Fruit fly (Drosophila melanogaster) whole organism, embryonic: Measurements from ENCODE around the gene CG9920.

Source experiments
- Atf3 ChIP-seq: fragments of 200-800 bp; sonication (Bioruptor generic); optimal IDR thresholded peaks from 3 replicates; lab custom pipeline; 2016; ENCODE audit warnings: missing biosample characterization, missing genetic modification characterization
- Awh ChIP-seq: fragments of 200-800 bp; sonication (Bioruptor generic); IDR thresholded peaks from 2 replicates; pipeline ENCODE4, ENCODE4 v1.3.6; 2022; ENCODE audit warnings: missing biosample characterization, missing genetic modification characterization
- CG10431 ChIP-seq: fragments of 200-800 bp; sonication (Bioruptor generic); optimal IDR thresholded peaks from 3 replicates; lab custom pipeline; 2018; ENCODE audit warnings: missing biosample characterization, mild to moderate bottlenecking, missing genetic modification characterization
- CG12155 ChIP-seq: fragments of 200-800 bp; sonication (Bioruptor generic); optimal IDR thresholded peaks from 3 replicates; lab custom pipeline; 2016; ENCODE audit warnings: missing biosample characterization, missing genetic modification characterization
- CG12236 ChIP-seq: fragments of 200-800 bp; sonication (Bioruptor generic); optimal IDR thresholded peaks from 2 replicates; lab custom pipeline; 2016; ENCODE audit warnings: missing biosample characterization, missing genetic modification characterization
- CG14441 ChIP-seq: fragments of 200-800 bp; sonication (Bioruptor generic); IDR thresholded peaks from 2 replicates; pipeline ENCODE4 v1.3.6; 2022; ENCODE audit warnings: missing biosample characterization, missing genetic modification characterization
- CG42726 ChIP-seq: fragments of 200-800 bp; sonication (Bioruptor generic); IDR thresholded peaks from 2 replicates; pipeline ENCODE4 v1.3.6; 2022; ENCODE audit warnings: missing biosample characterization, missing genetic modification characterization; ENCODE audit not compliant: partially characterized antibody
- CG7271 ChIP-seq: fragments of 200-800 bp; sonication (Bioruptor generic); optimal IDR thresholded peaks from 2 replicates; lab custom pipeline; 2018; ENCODE audit warnings: missing biosample characterization, mild to moderate bottlenecking, missing genetic modification characterization, moderate library complexity
- CG7556 ChIP-seq: fragments of 200-800 bp; sonication (Bioruptor generic); optimal IDR thresholded peaks from 2 replicates; lab custom pipeline; 2017; ENCODE audit warnings: missing biosample characterization, mild to moderate bottlenecking, missing genetic modification characterization
- CG8478 ChIP-seq: fragments of >200 bp; optimal IDR thresholded peaks from 2 replicates; lab custom pipeline; 2018
- CG8765 ChIP-seq: fragments of 200-800 bp; sonication (Bioruptor generic); IDR thresholded peaks from 2 replicates; pipeline ENCODE4 v1.3.6; 2022; ENCODE audit warnings: missing biosample characterization, missing genetic modification characterization
- CHES-1-like ChIP-seq: fragments of 200-800 bp; sonication (Bioruptor generic); optimal IDR thresholded peaks from 2 replicates; lab custom pipeline; 2016; ENCODE audit warnings: missing biosample characterization, missing genetic modification characterization
- Camta ChIP-seq: fragments of 200-800 bp; sonication (Bioruptor generic); optimal IDR thresholded peaks from 2 replicates; lab custom pipeline; 2016; ENCODE audit warnings: missing biosample characterization, missing genetic modification characterization
- CoRest ChIP-seq: fragments of 200-800 bp; sonication (Bioruptor generic); optimal IDR thresholded peaks from 3 replicates; lab custom pipeline; 2018; ENCODE audit warnings: missing biosample characterization, mild to moderate bottlenecking, missing genetic modification characterization, moderate library complexity
- D19A ChIP-seq: fragments of 200-800 bp; optimal IDR thresholded peaks from 3 replicates; lab custom pipeline; 2019; ENCODE audit warnings: missing biosample characterization, mild to moderate bottlenecking, missing genetic modification characterization, moderate library complexity
- Dbx ChIP-seq: fragments of 200-800 bp; sonication (Bioruptor generic); IDR thresholded peaks from 3 replicates; pipeline ENCODE4 v1.3.6; 2022; ENCODE audit warnings: missing biosample characterization, missing genetic modification characterization
- Dek ChIP-seq: fragments of 200-800 bp; sonication (Bioruptor generic); optimal IDR thresholded peaks from 3 replicates; lab custom pipeline; 2019; ENCODE audit warnings: missing biosample characterization, mild to moderate bottlenecking, missing genetic modification characterization, moderate library complexity
- Dfd ChIP-seq, 2 experiments: fragments of >200 bp; optimal IDR thresholded peaks; 2 replicates each; lab custom pipeline; 2017; ENCODE audit warnings: missing biosample characterization in 2 of 2, missing genetic modification characterization in 2 of 2
- E2f2 ChIP-seq: fragments of 200-800 bp; sonication (Bioruptor generic); IDR thresholded peaks from 2 replicates; pipeline ENCODE4 v1.3.6; 2022; ENCODE audit warnings: missing biosample characterization, missing genetic modification characterization
- Eip74EF ChIP-seq, 2 experiments: fragments of 200-800 bp in 1 of 2; fragments of >200 bp in 1 of 2; sonication (Bioruptor generic) in 1 of 2; optimal IDR thresholded peaks; 2 replicates each; lab custom pipeline; 2017 to 2019; ENCODE audit warnings: missing biosample characterization in 2 of 2, missing genetic modification characterization in 2 of 2, mild to moderate bottlenecking in 1 of 2, moderate library complexity in 1 of 2
- Fer3 ChIP-seq: fragments of 200-800 bp; sonication (Bioruptor generic); optimal IDR thresholded peaks from 2 replicates; lab custom pipeline; 2018; ENCODE audit warnings: missing biosample characterization, mild to moderate bottlenecking, missing genetic modification characterization, moderate library complexity
- GATAe ChIP-seq: fragments of 200-800 bp; sonication (Bioruptor generic); conservative IDR thresholded peaks from 2 replicates; pipeline ENCODE4 v1.3.6; 2022; ENCODE audit warnings: missing biosample characterization, missing genetic modification characterization
- Lpt ChIP-seq: fragments of >200 bp; optimal IDR thresholded peaks from 2 replicates; lab custom pipeline; 2018; ENCODE audit warnings: missing biosample characterization, missing genetic modification characterization
- NFAT ChIP-seq: fragments of 200-800 bp; sonication (Bioruptor generic); IDR thresholded peaks from 2 replicates; pipeline ENCODE4 v1.3.6; 2022; ENCODE audit warnings: missing biosample characterization, missing genetic modification characterization
- Pdp1 ChIP-seq, 2 experiments: fragments of 200-800 bp; sonication (Bioruptor generic); optimal IDR thresholded peaks; 3 replicates each; lab custom pipeline; 2016; ENCODE audit warnings: missing biosample characterization in 2 of 2, missing genetic modification characterization in 2 of 2, mild to moderate bottlenecking in 1 of 2, moderate library complexity in 1 of 2
- Scr ChIP-seq: fragments of 200-800 bp; sonication (Bioruptor generic); IDR thresholded peaks from 2 replicates; pipeline ENCODE4 v1.3.6; 2022; ENCODE audit warnings: missing biosample characterization, missing genetic modification characterization; ENCODE audit not compliant: partially characterized antibody
- Sox100B ChIP-seq: fragments of 200-800 bp; sonication (Bioruptor generic); optimal IDR thresholded peaks from 3 replicates; lab custom pipeline; 2018; ENCODE audit warnings: missing biosample characterization, mild to moderate bottlenecking, missing genetic modification characterization
- TFAM ChIP-seq: fragments of 200-800 bp; sonication (Bioruptor generic); optimal IDR thresholded peaks from 2 replicates; lab custom pipeline; 2017; ENCODE audit warnings: missing biosample characterization, missing genetic modification characterization, inconsistent platforms
- Taf1 ChIP-seq: fragments of 200-800 bp; sonication (Bioruptor generic); IDR thresholded peaks from 2 replicates; pipeline ENCODE4 v1.3.6; 2022; ENCODE audit warnings: missing biosample characterization, missing genetic modification characterization
- az2 ChIP-seq: fragments of 200-800 bp; sonication (Bioruptor generic); optimal IDR thresholded peaks from 3 replicates; lab custom pipeline; 2016; ENCODE audit warnings: missing biosample characterization, missing genetic modification characterization
- cg ChIP-seq: fragments of 200-800 bp; sonication (Bioruptor generic); optimal IDR thresholded peaks from 3 replicates; lab custom pipeline; 2019; ENCODE audit warnings: missing biosample characterization, mild to moderate bottlenecking, missing genetic modification characterization, moderate library complexity
- chif ChIP-seq, 2 experiments: fragments of 200-800 bp; sonication (Bioruptor generic); optimal IDR thresholded peaks; 3 replicates each; lab custom pipeline; 2016; ENCODE audit warnings: missing biosample characterization in 2 of 2, missing genetic modification characterization in 2 of 2
- disco-r ChIP-seq: fragments of 200-800 bp; sonication (Bioruptor generic); optimal IDR thresholded peaks from 2 replicates; lab custom pipeline; 2016; ENCODE audit warnings: missing biosample characterization, missing genetic modification characterization
- ems ChIP-seq: fragments of 200-800 bp; sonication (Bioruptor generic); optimal IDR thresholded peaks from 3 replicates; lab custom pipeline; 2016; ENCODE audit warnings: missing biosample characterization, missing genetic modification characterization
- fd64A ChIP-seq: fragments of 200-800 bp; sonication (Bioruptor generic); optimal IDR thresholded peaks from 3 replicates; lab custom pipeline; 2018; ENCODE audit warnings: missing biosample characterization, mild to moderate bottlenecking, missing genetic modification characterization
- gt ChIP-seq: fragments of 200-800 bp; sonication (Bioruptor generic); IDR thresholded peaks from 2 replicates; pipeline ENCODE4 v1.3.6; 2022; ENCODE audit warnings: missing biosample characterization, missing genetic modification characterization
- hb ChIP-seq: fragments of 200-800 bp; sonication (Bioruptor generic); IDR thresholded peaks from 3 replicates; pipeline ENCODE4 v1.3.6; 2022; ENCODE audit warnings: missing biosample characterization, missing genetic modification characterization; ENCODE audit not compliant: partially characterized antibody
- hkb ChIP-seq, 2 experiments: fragments of 200-800 bp in 1 of 2; fragments of >200 bp in 1 of 2; sonication (Bioruptor generic) in 1 of 2; IDR thresholded peaks in 1 of 2; optimal IDR thresholded peaks in 1 of 2; 2 replicates each; pipeline versions ENCODE4 v1.3.6 to Lab custom; 2017 to 2022; ENCODE audit warnings: missing biosample characterization in 1 of 2, missing genetic modification characterization in 1 of 2
- insv ChIP-seq, 2 experiments: fragments of 200-800 bp; sonication (Bioruptor generic); optimal IDR thresholded peaks; 3 replicates each; lab custom pipeline; 2016 to 2018; ENCODE audit warnings: missing biosample characterization in 2 of 2, missing genetic modification characterization in 2 of 2
- nau ChIP-seq: fragments of 200-800 bp; sonication (Bioruptor generic); optimal IDR thresholded peaks from 3 replicates; lab custom pipeline; 2017; ENCODE audit warnings: missing biosample characterization, mild to moderate bottlenecking, missing genetic modification characterization, missing genetic modification reagents
- otp ChIP-seq: fragments of 200-800 bp; sonication (Bioruptor generic); IDR thresholded peaks from 3 replicates; pipeline ENCODE4, ENCODE4 v1.3.6; 2022; ENCODE audit warnings: missing biosample characterization, missing genetic modification characterization
- pfk ChIP-seq: fragments of 200-800 bp; sonication (Bioruptor generic); optimal IDR thresholded peaks from 2 replicates; lab custom pipeline; 2018; ENCODE audit warnings: missing biosample characterization, mild to moderate bottlenecking, missing genetic modification characterization, moderate library complexity
- pho ChIP-seq: fragments of 200-800 bp; sonication (Bioruptor generic); optimal IDR thresholded peaks from 2 replicates; lab custom pipeline; 2016; ENCODE audit warnings: missing biosample characterization, missing genetic modification characterization
- pum ChIP-seq: fragments of 200-800 bp; sonication (Bioruptor generic); optimal IDR thresholded peaks from 2 replicates; lab custom pipeline; 2016; ENCODE audit warnings: missing biosample characterization, missing genetic modification characterization
- sc ChIP-seq, 3 experiments: fragments of >200 bp in 2 of 3; fragments of 200-800 bp in 1 of 3; sonication (Bioruptor generic) in 1 of 3; optimal IDR thresholded peaks; 2 replicates in 2 of 3; 3 replicates in 1 of 3; lab custom pipeline; 2017; ENCODE audit warnings: mild to moderate bottlenecking in 1 of 3, missing biosample characterization in 1 of 3, missing genetic modification characterization in 1 of 3, missing genetic modification reagents in 1 of 3
- slp2 ChIP-seq: fragments of 200-800 bp; sonication (Bioruptor generic); optimal IDR thresholded peaks from 2 replicates; lab custom pipeline; 2016; ENCODE audit warnings: missing biosample characterization, missing genetic modification characterization
- ttk ChIP-seq: fragments of 200-800 bp; sonication (Bioruptor generic); IDR thresholded peaks from 2 replicates; pipeline ENCODE4 v2.1.2; 2022; ENCODE audit warnings: missing biosample characterization, missing genetic modification characterization
- wor ChIP-seq: fragments of 200-800 bp; sonication (Bioruptor generic); IDR thresholded peaks from 2 replicates; pipeline ENCODE4 v1.3.6; 2022; ENCODE audit warnings: missing biosample characterization, missing genetic modification characterization
- zen2 ChIP-seq: fragments of 200-800 bp; sonication (Bioruptor generic); IDR thresholded peaks from 3 replicates; pipeline ENCODE4 v1.3.6; 2022; ENCODE audit warnings: missing biosample characterization, missing genetic modification characterization; ENCODE audit not compliant: partially characterized antibody

The CG9920 gene

dm6 chr3R:14125479-14126121 lies 27.7 kb upstream of the CG9920 start, which contains the start of the genes 140up and Polr2B (continued):
- TF ChIP-seq TFAM (GFP tag; lab: Kevin White, UChicago) (peak; percentile 19), Fer3 (tag; lab: Kevin White, UChicago) (peak; percentile 94), insv (GFP tag; optimal IDR thresholded peaks at IDR 0.05; lab: Kevin White, UChicago) (peak in 1 of 2 experiments; percentile 69), E2f2 (GFP tag; lab: Robert Waterston, UW) (peak; percentile 70), Lpt (GFP tag; lab: Kevin White, UChicago) (no peak), Eip74EF (GFP tag; optimal IDR thresholded peaks at IDR 0.05; lab: Kevin White, UChicago) (no peak), disco-r (GFP tag; lab: Kevin White, UChicago) (peak; percentile 1), Pdp1 (GFP tag; optimal IDR thresholded peaks at IDR 0.05; lab: Kevin White, UChicago) (peak; percentile 62 to 86), Dek (tag; lab: Kevin White, UChicago) (peak; percentile 90), hb (GFP tag; lab: Robert Waterston, UW) (no peak), Camta (GFP tag; lab: Kevin White, UChicago) (peak; percentile 70), NFAT (GFP tag; lab: Robert Waterston, UW) (peak; percentile 92), CG10431 (GFP tag; lab: Kevin White, UChicago) (peak; percentile 77), D19A (tag; lab: Kevin White, UChicago) (peak; percentile 85), CG12155 (GFP tag; lab: Kevin White, UChicago) (peak; percentile 94), CG8765 (GFP tag; lab: Robert Waterston, UW) (peak; percentile 70), slp2 (GFP tag; lab: Kevin White, UChicago) (peak; percentile 29), Scr (GFP tag; lab: Robert Waterston, UW) (peak; percentile 26; the same call in 1 of the 2 replicates), ttk (GFP tag; lab: Robert Waterston, UW) (peak; percentile 89), ems (peak; percentile 82), Sox100B (GFP tag; lab: Kevin White, UChicago) (peak; percentile 93), GATAe (GFP tag; lab: Robert Waterston, UW) (peak; percentile 83), hkb (optimal IDR thresholded peaks at IDR 0.05; lab: Kevin White, UChicago) (no peak), hkb (GFP tag; IDR thresholded peaks at IDR 0.05; lab: Robert Waterston, UW) (peak; percentile 90), Atf3 (peak; percentile 68), CG14441 (GFP tag; lab: Robert Waterston, UW) (peak; percentile 92), CG7271 (tag; lab: Kevin White, UChicago) (peak; percentile 84), sc (optimal IDR thresholded peaks at IDR 0.05; lab: Kevin White, UChicago) (no peak), sc (GFP tag; optimal IDR thresholded peaks at IDR 0.05; lab: Kevin White, UChicago) (peak; percentile 88), CG7556 (GFP tag; lab: Kevin White, UChicago) (peak; percentile 92), CoRest (tag; lab: Kevin White, UChicago) (peak; percentile 97), CG42726 (GFP tag; lab: Robert Waterston, UW) (no peak), pfk (GFP tag; lab: Kevin White, UChicago) (no peak), Taf1 (GFP tag; lab: Robert Waterston, UW) (peak; percentile 87), Awh (GFP tag; lab: Robert Waterston, UW) (peak; percentile 89), otp (GFP tag; lab: Robert Waterston, UW) (peak; percentile 76; the same call in 2 of the 3 replicates), Dbx (peak; percentile 97), cg (GFP tag; lab: Kevin White, UChicago) (no peak), pho (peak; percentile 80), CHES-1-like (GFP tag; lab: Kevin White, UChicago) (peak; percentile 76), nau (GFP tag; lab: Kevin White, UChicago) (peak; percentile 76), zen2 (GFP tag; lab: Robert Waterston, UW) (no peak), Dfd (GFP tag; optimal IDR thresholded peaks at IDR 0.05; lab: Kevin White, UChicago) (no peak), az2 (peak; percentile 95), CG8478 (lab: Kevin White, UChicago) (no peak), pum (GFP tag; lab: Kevin White, UChicago) (peak; percentile 83), fd64A (no peak), CG12236 (GFP tag; lab: Kevin White, UChicago) (no peak), wor (GFP tag; lab: Robert Waterston, UW) (peak; percentile 88), gt (GFP tag; lab: Robert Waterston, UW) (peak; percentile 78), chif (GFP tag; optimal IDR thresholded peaks at IDR 0.05; lab: Kevin White, UChicago) (peak; percentile 60 to 76)
